Worm (Caenorhabditis elegans): ENCODE measurements around the gene asna-1.
A peak's percentile ranks its signal among the peaks of the same experiment; 100 is the strongest.

DNA sequence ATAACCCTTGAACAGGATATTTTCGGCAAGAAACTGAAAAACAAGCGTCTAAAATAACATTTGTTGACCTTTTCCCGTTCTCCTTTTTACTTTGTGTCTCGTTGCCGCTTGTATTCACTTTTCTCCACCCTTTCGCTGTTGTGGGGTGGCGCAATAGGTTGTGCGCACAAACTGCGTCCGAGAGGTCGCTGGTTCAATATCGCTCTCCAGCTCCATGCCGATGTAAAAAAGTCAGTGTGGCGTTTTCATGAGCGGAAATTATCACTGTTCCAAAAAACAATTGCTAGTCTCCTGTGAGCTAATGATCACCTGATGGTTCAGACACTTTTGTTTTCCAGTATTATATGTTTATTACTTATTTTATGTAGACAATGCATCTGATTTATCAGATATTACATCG is 42.7 kb downstream of the asna-1 start:
- peak; percentile 92 for TF ChIP-seq him-1 (tag; optimal IDR thresholded peaks at IDR 0.05)
- TF ChIP-seq dao-5 (tag; optimal IDR thresholded peaks at IDR 0.05) = peak; percentile 4
- TF ChIP-seq W03F9.2 (tag; optimal IDR thresholded peaks at IDR 0.05) = peak; percentile 31

Data from whole organism, L4/young adult.